Worm (Caenorhabditis elegans) whole organism, L2 larva: ENCODE measurements around the gene F09A5.2.

Source experiments
- C34F6.9 ChIP-seq: fragments of 150-350 bp; optimal IDR thresholded peaks from 2 replicates; lab custom pipeline; 2014; ENCODE audit warnings: missing biosample characterization, missing genetic modification characterization
- F13H6.1 ChIP-seq: sonication (generic microtip); optimal IDR thresholded peaks from 2 replicates; lab custom pipeline; 2016; ENCODE audit warnings: missing genetic modification characterization, missing compliant biosample characterization
- R02D3.7 ChIP-seq: fragments of 150-350 bp; optimal IDR thresholded peaks from 2 replicates; lab custom pipeline; 2014; ENCODE audit warnings: missing biosample characterization, missing genetic modification characterization
- Y55F3AM.14 ChIP-seq: fragments of 200-800 bp; sonication (Bioruptor generic); optimal IDR thresholded peaks from 2 replicates; lab custom pipeline; 2018; ENCODE audit warnings: mild to moderate bottlenecking, missing genetic modification characterization, missing compliant biosample characterization
- ZK546.5 ChIP-seq: sonication (generic microtip); optimal IDR thresholded peaks from 2 replicates; lab custom pipeline; 2017; ENCODE audit warnings: missing biosample characterization, missing genetic modification characterization
- aly-2 ChIP-seq: fragments of 150-350 bp; optimal IDR thresholded peaks from 2 replicates; lab custom pipeline; 2014; ENCODE audit warnings: missing biosample characterization, missing genetic modification characterization
- ama-1 ChIP-seq: fragments of 150-350 bp; optimal IDR thresholded peaks from 2 replicates; lab custom pipeline; 2018; ENCODE audit warnings: inconsistent platforms
- blmp-1 ChIP-seq: sonication (generic microtip); optimal IDR thresholded peaks from 2 replicates; lab custom pipeline; 2017; ENCODE audit warnings: missing genetic modification characterization, mild to moderate bottlenecking, missing compliant biosample characterization, antibody characterized with exemption, moderate library complexity; ENCODE audit not compliant: insufficient read depth
- ceh-16 ChIP-seq: fragments of 150-350 bp; optimal IDR thresholded peaks from 2 replicates; lab custom pipeline; 2014; ENCODE audit warnings: missing biosample characterization, missing genetic modification characterization
- ceh-82 ChIP-seq: fragments of 150-350 bp; optimal IDR thresholded peaks from 2 replicates; lab custom pipeline; 2014; ENCODE audit warnings: missing biosample characterization, missing genetic modification characterization
- crh-2 ChIP-seq: sonication (generic microtip); optimal IDR thresholded peaks from 2 replicates; lab custom pipeline; 2017; ENCODE audit warnings: missing biosample characterization, missing genetic modification characterization
- dmd-4 ChIP-seq: sonication (generic microtip); optimal IDR thresholded peaks from 2 replicates; lab custom pipeline; 2017; ENCODE audit warnings: missing biosample characterization, missing genetic modification characterization
- elt-1 ChIP-seq: fragments of 150-350 bp; optimal IDR thresholded peaks from 2 replicates; lab custom pipeline; 2014; ENCODE audit warnings: missing biosample characterization, missing genetic modification characterization
- elt-3 ChIP-seq: sonication (generic microtip); optimal IDR thresholded peaks from 2 replicates; lab custom pipeline; 2017; ENCODE audit warnings: missing biosample characterization, missing genetic modification characterization
- fos-1 ChIP-seq: fragments of 150-350 bp; optimal IDR thresholded peaks from 2 replicates; lab custom pipeline; 2014; ENCODE audit warnings: missing biosample characterization, missing genetic modification characterization
- gmeb-1 ChIP-seq: fragments of 150-350 bp; optimal IDR thresholded peaks from 2 replicates; lab custom pipeline; 2014; ENCODE audit warnings: missing biosample characterization, missing genetic modification characterization
- lin-11 ChIP-seq: fragments of 150-350 bp; sonication (generic microtip); optimal IDR thresholded peaks from 2 replicates; lab custom pipeline; 2014; ENCODE audit warnings: missing biosample characterization, missing genetic modification characterization, inconsistent platforms, mixed read lengths
- lin-13 ChIP-seq: fragments of 150-350 bp; optimal IDR thresholded peaks from 2 replicates; lab custom pipeline; 2014; ENCODE audit warnings: missing biosample characterization, missing genetic modification reagents, missing genetic modification characterization
- lin-39 ChIP-seq: fragments of 150-350 bp; optimal IDR thresholded peaks from 2 replicates; lab custom pipeline; 2014; ENCODE audit warnings: missing biosample characterization, missing genetic modification reagents, missing genetic modification characterization
- lsy-2 ChIP-seq, 2 experiments: fragments of 150-350 bp in 1 of 2; sonication (generic microtip) in 1 of 2; optimal IDR thresholded peaks; 2 replicates each; lab custom pipeline; 2014 to 2017; ENCODE audit warnings: missing biosample characterization in 2 of 2, missing genetic modification characterization in 2 of 2
- mab-5 ChIP-seq: fragments of 150-350 bp; optimal IDR thresholded peaks from 2 replicates; lab custom pipeline; 2014; ENCODE audit warnings: missing biosample characterization, missing genetic modification characterization
- mbf-1 ChIP-seq: sonication (generic microtip); optimal IDR thresholded peaks from 2 replicates; lab custom pipeline; 2017; ENCODE audit warnings: missing biosample characterization, missing genetic modification characterization
- mdl-1 ChIP-seq, 2 experiments: fragments of 150-350 bp in 1 of 2; sonication (generic microtip) in 1 of 2; optimal IDR thresholded peaks; 2 replicates each; lab custom pipeline; 2017; ENCODE audit warnings: missing biosample characterization in 2 of 2, missing genetic modification characterization in 2 of 2
- nhr-10 ChIP-seq: sonication (generic microtip); optimal IDR thresholded peaks from 2 replicates; lab custom pipeline; 2017; ENCODE audit warnings: missing biosample characterization, missing genetic modification characterization
- nhr-11 ChIP-seq: fragments of 150-350 bp; optimal IDR thresholded peaks from 2 replicates; lab custom pipeline; 2014; ENCODE audit warnings: missing biosample characterization, missing genetic modification characterization
- nhr-12 ChIP-seq: fragments of 150-350 bp; optimal IDR thresholded peaks from 2 replicates; lab custom pipeline; 2014; ENCODE audit warnings: missing biosample characterization, missing genetic modification characterization
- nhr-129 ChIP-seq: fragments of 150-350 bp; optimal IDR thresholded peaks from 2 replicates; lab custom pipeline; 2014; ENCODE audit warnings: missing biosample characterization, missing genetic modification characterization
- nhr-21 ChIP-seq: fragments of 150-350 bp; optimal IDR thresholded peaks from 2 replicates; lab custom pipeline; 2014; ENCODE audit warnings: missing biosample characterization, missing genetic modification characterization
- nhr-23 ChIP-seq: fragments of 150-350 bp; optimal IDR thresholded peaks from 2 replicates; lab custom pipeline; 2014; ENCODE audit warnings: missing biosample characterization, missing genetic modification reagents, missing genetic modification characterization
- nhr-237 ChIP-seq: fragments of 150-350 bp; optimal IDR thresholded peaks from 2 replicates; lab custom pipeline; 2014; ENCODE audit warnings: missing biosample characterization, missing genetic modification characterization
- nhr-25 ChIP-seq: fragments of 150-350 bp; sonication (generic microtip); optimal IDR thresholded peaks from 3 replicates; lab custom pipeline; 2014; ENCODE audit warnings: missing biosample characterization, missing genetic modification characterization
- nhr-6 ChIP-seq: fragments of 150-350 bp; optimal IDR thresholded peaks from 2 replicates; lab custom pipeline; 2014; ENCODE audit warnings: missing biosample characterization, missing genetic modification characterization
- nhr-77 ChIP-seq: fragments of 150-350 bp; optimal IDR thresholded peaks from 2 replicates; lab custom pipeline; 2014; ENCODE audit warnings: missing biosample characterization, missing genetic modification characterization
- peb-1 ChIP-seq: fragments of 150-350 bp; optimal IDR thresholded peaks from 2 replicates; lab custom pipeline; 2014; ENCODE audit warnings: missing biosample characterization, missing genetic modification characterization
- sem-4 ChIP-seq: fragments of 150-350 bp; optimal IDR thresholded peaks from 2 replicates; lab custom pipeline; 2014; ENCODE audit warnings: missing biosample characterization, missing genetic modification reagents, missing genetic modification characterization
- skn-1 ChIP-seq: sonication (generic microtip); optimal IDR thresholded peaks from 2 replicates; lab custom pipeline; 2017; ENCODE audit warnings: missing biosample characterization, missing genetic modification characterization
- sma-9 ChIP-seq, 2 experiments: fragments of 150-350 bp in 1 of 2; sonication (generic microtip) in 1 of 2; optimal IDR thresholded peaks; 2 replicates each; lab custom pipeline; 2014 to 2016; ENCODE audit warnings: missing genetic modification characterization in 2 of 2, mild to moderate bottlenecking in 1 of 2, missing biosample characterization in 1 of 2, missing compliant biosample characterization in 1 of 2, missing genetic modification reagents in 1 of 2, moderate library complexity in 1 of 2
- snpc-4 ChIP-seq: fragments of 150-350 bp; optimal IDR thresholded peaks from 2 replicates; lab custom pipeline; 2014; ENCODE audit warnings: missing biosample characterization, missing genetic modification characterization
- unc-55 ChIP-seq: fragments of 150-350 bp; sonication (generic microtip); optimal IDR thresholded peaks from 3 replicates; lab custom pipeline; 2014; ENCODE audit warnings: missing biosample characterization, missing genetic modification reagents, missing genetic modification characterization
- unc-62 ChIP-seq: fragments of 150-350 bp; optimal IDR thresholded peaks from 2 replicates; lab custom pipeline; 2014; ENCODE audit warnings: missing biosample characterization, missing genetic modification reagents, missing genetic modification characterization
- zag-1 ChIP-seq: fragments of 150-350 bp; optimal IDR thresholded peaks from 2 replicates; lab custom pipeline; 2014; ENCODE audit warnings: missing biosample characterization, missing genetic modification characterization
- ztf-1 ChIP-seq: fragments of 200-800 bp; sonication (Bioruptor generic); conservative IDR thresholded peaks from 2 replicates; pipeline ENCODE4 v1.3.6; 2022; ENCODE audit warnings: missing genetic modification characterization, missing compliant biosample characterization
- ztf-11 ChIP-seq: sonication (generic microtip); optimal IDR thresholded peaks from 2 replicates; lab custom pipeline; 2017; ENCODE audit warnings: missing biosample characterization, missing genetic modification characterization
- ztf-4 ChIP-seq: fragments of 150-350 bp; optimal IDR thresholded peaks from 2 replicates; lab custom pipeline; 2014; ENCODE audit warnings: missing biosample characterization, missing genetic modification characterization

The F09A5.2 gene

DNA sequence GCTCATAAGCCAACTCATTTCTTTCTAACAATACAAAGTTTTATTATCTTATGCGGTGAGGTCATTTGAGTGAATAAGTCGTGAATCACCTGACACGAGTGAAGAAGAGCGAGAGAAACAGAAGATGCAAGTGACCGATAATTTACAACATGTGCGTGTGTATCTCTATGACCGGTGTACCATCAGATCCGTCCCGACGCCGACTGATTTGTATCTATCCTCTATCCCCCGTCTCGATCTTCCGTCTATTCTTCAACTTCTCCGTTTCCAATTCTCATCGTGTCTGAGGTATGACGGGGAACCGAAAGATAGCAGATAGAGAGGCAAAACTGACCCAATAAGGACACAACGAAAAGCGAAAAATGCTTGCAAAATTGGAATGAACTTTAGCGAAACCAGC lies 6.5 kb downstream of the F09A5.2 start, which contains the start of gene F09A5.3 (continued):
- TF ChIP-seq nhr-77 (tag; lab: Kevin White, UChicago) (no peak), unc-55 (GFP tag; lab: Kevin White, UChicago) (no peak), R02D3.7 (no peak), snpc-4 (no peak), ceh-16 (peak; percentile 89), skn-1 (no peak), elt-1 (tag; lab: Kevin White, UChicago) (peak; percentile 92), ama-1 (lab: Kevin White, UChicago) (no peak), nhr-21 (tag; lab: Kevin White, UChicago) (peak; percentile 84), nhr-6 (tag; lab: Kevin White, UChicago) (peak; percentile 39), nhr-129 (tag; lab: Kevin White, UChicago) (peak; percentile 70), sma-9 (GFP tag; optimal IDR thresholded peaks at IDR 0.05; lab: Kevin White, UChicago) (peak; percentile 73), sma-9 (tag; optimal IDR thresholded peaks at IDR 0.05; lab: Kevin White, UChicago) (no peak), nhr-25 (tag; lab: Kevin White, UChicago) (peak; percentile 84), sem-4 (peak; percentile 62), dmd-4 (no peak), F13H6.1 (tag; lab: Kevin White, UChicago) (no peak), nhr-12 (tag; lab: Kevin White, UChicago) (no peak), mab-5 (no peak)

DNA sequence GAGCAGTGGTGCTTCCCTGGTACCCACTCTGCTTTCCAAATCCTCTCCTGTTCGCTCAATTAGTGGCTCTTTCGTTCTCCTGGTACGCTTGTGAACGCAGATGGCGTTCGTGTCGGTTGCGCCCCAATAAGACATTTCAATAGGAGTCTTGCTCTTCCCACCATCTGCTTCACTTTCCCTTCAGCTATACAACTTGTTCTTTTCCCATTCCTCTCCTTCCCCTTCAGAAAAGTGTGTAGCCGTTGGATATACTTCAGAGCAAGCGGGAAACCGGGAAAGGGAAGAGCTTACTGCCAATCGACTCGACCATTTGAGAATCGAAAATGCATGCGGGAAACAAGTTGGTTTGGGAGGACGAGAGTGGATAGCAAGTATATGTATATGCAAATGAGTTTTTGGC lies 8.3 kb downstream of the F09A5.2 start:
- peak; percentile 13 for TF ChIP-seq nhr-129 (tag; lab: Kevin White, UChicago)
- no peak for TF ChIP-seq nhr-25 (tag; lab: Kevin White, UChicago)
- TF ChIP-seq mdl-1 (tag; optimal IDR thresholded peaks at IDR 0.05; lab: Kevin White, UChicago): no peak
- no peak for TF ChIP-seq gmeb-1 (tag; lab: Kevin White, UChicago)

DNA sequence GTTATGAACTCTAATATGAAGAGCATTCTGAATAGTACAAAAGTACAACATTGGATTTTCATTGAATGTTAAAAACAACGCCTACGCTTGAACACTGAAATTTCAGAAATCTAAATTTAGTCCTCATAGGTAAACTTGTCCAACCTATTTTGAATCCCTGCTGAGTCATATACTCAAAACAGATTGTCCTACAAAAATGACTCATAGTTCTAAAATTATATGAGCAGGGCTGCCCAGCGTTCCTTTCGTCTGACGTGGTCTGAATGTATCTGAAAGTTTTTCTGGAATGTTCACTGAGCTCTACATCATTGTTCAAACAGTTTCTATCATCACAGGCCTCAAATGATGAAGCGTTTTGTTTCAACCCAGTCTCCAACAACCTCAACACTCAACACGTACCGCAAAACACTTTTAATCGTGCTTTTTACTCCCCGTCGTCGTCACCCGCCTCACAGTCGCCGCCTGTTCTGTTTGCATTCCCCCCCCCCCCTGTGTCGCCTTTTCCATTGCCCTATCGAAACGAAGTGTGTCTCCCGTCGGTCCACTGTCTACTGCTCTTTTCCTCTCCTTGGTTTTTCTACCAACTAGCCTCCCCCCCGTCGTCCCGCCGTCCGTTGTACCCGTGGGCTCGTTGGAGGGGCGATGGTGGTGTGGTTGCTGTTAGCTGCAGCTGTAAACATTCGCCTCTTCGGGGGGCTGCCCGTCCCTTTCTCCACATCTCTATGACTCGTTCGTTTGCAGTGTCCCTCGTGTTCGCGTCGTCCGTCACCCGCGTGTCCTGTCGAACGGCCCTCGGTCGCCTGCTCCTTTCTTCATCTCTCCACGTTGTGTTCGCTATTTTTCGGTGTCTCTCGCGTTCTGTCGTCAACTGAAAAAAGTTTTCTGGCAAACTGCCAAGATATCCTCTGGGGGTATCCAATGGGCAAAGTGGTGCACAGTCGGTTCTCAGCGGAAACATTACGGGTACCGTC lies 9.1 kb downstream of the F09A5.2 start:
- TF ChIP-seq C34F6.9: peak; percentile 31
- no peak for TF ChIP-seq nhr-10 (tag; lab: Kevin White, UChicago)
- peak; percentile 39 for TF ChIP-seq blmp-1 (tag; lab: Kevin White, UChicago)
- peak; percentile 45 for TF ChIP-seq mab-5
- no peak for TF ChIP-seq nhr-12 (tag; lab: Kevin White, UChicago)
- TF ChIP-seq sma-9 (GFP tag; optimal IDR thresholded peaks at IDR 0.05; lab: Kevin White, UChicago): peak; percentile 64
- no peak for TF ChIP-seq sma-9 (tag; optimal IDR thresholded peaks at IDR 0.05; lab: Kevin White, UChicago)
- TF ChIP-seq elt-3: no peak
- TF ChIP-seq ceh-82 (tag; lab: Kevin White, UChicago): no peak
- no peak for TF ChIP-seq nhr-237 (tag; lab: Kevin White, UChicago)
- TF ChIP-seq elt-1 (tag; lab: Kevin White, UChicago): no peak
- TF ChIP-seq nhr-11 (tag; lab: Kevin White, UChicago): no peak
- no peak for TF ChIP-seq mbf-1 (tag; lab: Kevin White, UChicago)
- peak; percentile 80 for TF ChIP-seq ama-1 (lab: Kevin White, UChicago)
- TF ChIP-seq ZK546.5 (tag; lab: Kevin White, UChicago): no peak
- peak; percentile 90 for TF ChIP-seq F13H6.1 (tag; lab: Kevin White, UChicago)
- peak; percentile 4 for TF ChIP-seq lin-13 (GFP tag; lab: Kevin White, UChicago)
- no peak for TF ChIP-seq skn-1
- TF ChIP-seq Y55F3AM.14: peak; percentile 24
- no peak for TF ChIP-seq lin-39 (tag; lab: Kevin White, UChicago)
- TF ChIP-seq nhr-23 (tag; lab: Kevin White, UChicago): no peak
- TF ChIP-seq aly-2: no peak
- TF ChIP-seq nhr-77 (tag; lab: Kevin White, UChicago): no peak
- TF ChIP-seq zag-1 (tag; lab: Kevin White, UChicago): no peak
- no peak for TF ChIP-seq dmd-4
- TF ChIP-seq unc-62 (GFP tag; lab: Kevin White, UChicago): no peak
- TF ChIP-seq ztf-1 (GFP tag; lab: Robert Waterston, UW): no peak
- no peak for TF ChIP-seq ztf-4 (tag; lab: Kevin White, UChicago)
- TF ChIP-seq lin-11 (tag; lab: Kevin White, UChicago): no peak
- no peak for TF ChIP-seq nhr-21 (tag; lab: Kevin White, UChicago)
- no peak for TF ChIP-seq R02D3.7
- peak; percentile 14 for TF ChIP-seq unc-55 (GFP tag; lab: Kevin White, UChicago)
- peak; percentile 20 for TF ChIP-seq nhr-6 (tag; lab: Kevin White, UChicago)
- no peak for TF ChIP-seq ztf-11
- TF ChIP-seq lsy-2 (tag; optimal IDR thresholded peaks at IDR 0.05; lab: Kevin White, UChicago): peak in 1 of 2 experiments; percentile 50
- peak; percentile 61 for TF ChIP-seq nhr-129 (tag; lab: Kevin White, UChicago)
- peak; percentile 63 to 86 for TF ChIP-seq mdl-1 (tag; optimal IDR thresholded peaks at IDR 0.05; lab: Kevin White, UChicago)
- TF ChIP-seq nhr-25 (tag; lab: Kevin White, UChicago): peak; percentile 57
- TF ChIP-seq ceh-16: peak; percentile 24
- no peak for TF ChIP-seq snpc-4
- peak; percentile 34 for TF ChIP-seq fos-1
- peak; percentile 47 for TF ChIP-seq crh-2 (tag; lab: Kevin White, UChicago)
- TF ChIP-seq peb-1 (tag; lab: Kevin White, UChicago): no peak
